Worm (Caenorhabditis elegans): ENCODE data around the gene Y43F8B.29.

DNA sequence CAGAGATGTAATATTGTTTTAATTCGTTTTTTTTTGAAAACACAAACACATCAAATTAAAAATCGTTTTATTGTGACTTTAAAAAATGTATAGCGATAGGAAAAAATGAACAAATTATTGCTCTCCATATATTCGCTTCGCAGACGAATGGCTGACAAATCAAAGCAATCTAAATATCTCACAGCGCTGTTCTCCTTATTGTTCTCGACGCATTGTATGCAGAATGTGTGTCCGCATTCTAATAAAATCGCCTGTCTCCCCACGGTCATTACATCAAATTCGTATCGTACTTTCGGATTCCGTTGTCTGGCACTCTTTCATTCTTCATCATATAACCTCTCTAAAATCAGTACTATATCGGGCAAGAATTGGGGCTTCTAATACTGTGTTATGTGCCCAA is 13.6 kb upstream of the Y43F8B.29 start, which contains the start of gene Y43F8B.9:
- TF ChIP-seq nhr-77 (tag; optimal IDR thresholded peaks at IDR 0.05), result no peak
- no peak for TF ChIP-seq ztf-11 (tag; optimal IDR thresholded peaks at IDR 0.05)
- no peak for TF ChIP-seq daf-19 (GFP tag; conservative IDR thresholded peaks at IDR 0.05)
- TF ChIP-seq ceh-62 (tag; optimal IDR thresholded peaks at IDR 0.05), result no peak
- no peak for TF ChIP-seq lin-39 (tag; optimal IDR thresholded peaks at IDR 0.05)
- TF ChIP-seq ceh-20 (GFP tag; IDR thresholded peaks at IDR 0.05), result no peak
- TF ChIP-seq aly-2 (tag; optimal IDR thresholded peaks at IDR 0.05), result no peak
- no peak for TF ChIP-seq spr-3 (GFP tag; optimal IDR thresholded peaks at IDR 0.05)
- no peak for TF ChIP-seq egl-27 (tag; optimal IDR thresholded peaks at IDR 0.05)
